Worm (Caenorhabditis elegans): ENCODE measurements around the gene wrt-4.

DNA sequence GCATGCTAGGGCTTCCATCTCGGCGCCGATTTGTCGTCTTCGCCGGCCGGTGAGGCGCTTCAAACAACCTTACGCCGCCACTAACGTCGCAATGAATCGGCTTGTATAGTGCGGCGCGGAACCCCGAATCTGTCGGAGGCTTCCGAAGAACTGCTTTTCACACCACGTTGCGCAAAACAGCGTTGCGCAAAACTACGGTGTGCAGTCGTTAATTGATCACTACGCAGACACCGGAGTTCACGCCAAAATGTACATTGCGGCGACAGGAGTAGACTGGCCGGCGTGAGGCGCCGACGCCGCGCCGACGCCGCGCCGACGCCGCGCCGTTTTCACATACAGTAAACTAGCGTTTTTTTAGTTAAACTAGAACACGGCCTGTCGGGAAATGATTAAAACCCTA is 44.8 kb upstream of the wrt-4 start:
- TF ChIP-seq ets-7 (tag; optimal IDR thresholded peaks at IDR 0.05), result no peak
- TF ChIP-seq pes-1 (GFP tag; IDR thresholded peaks at IDR 0.05), result no peak
- TF ChIP-seq ama-1 (optimal IDR thresholded peaks at IDR 0.05), result no peak
